Fruit fly (Drosophila melanogaster) whole organism, prepupa: ENCODE data around the gene CG13248.

ENCODE experiments used
- Blimp-1 ChIP-seq: fragments of 200-800 bp; sonication (Bioruptor generic); optimal IDR thresholded peaks from 3 replicates; lab custom pipeline; 2017; ENCODE audit warnings: missing biosample characterization, missing genetic modification characterization, mild to moderate bottlenecking, moderate library complexity, missing genetic modification reagents
- CG10631 ChIP-seq: fragments of 200-800 bp; sonication (Bioruptor generic); optimal IDR thresholded peaks from 2 replicates; lab custom pipeline; 2016; ENCODE audit warnings: missing biosample characterization, missing genetic modification characterization
- CG10669 ChIP-seq: fragments of 200-800 bp; sonication (Bioruptor generic); optimal IDR thresholded peaks from 3 replicates; lab custom pipeline; 2018; ENCODE audit warnings: missing biosample characterization, mild to moderate bottlenecking, missing genetic modification characterization, moderate library complexity
- CG11294 ChIP-seq: fragments of 200-800 bp; sonication (Bioruptor generic); IDR thresholded peaks from 2 replicates; pipeline ENCODE4 v1.3.6; 2022; ENCODE audit warnings: missing biosample characterization, missing genetic modification characterization
- CG15336 ChIP-seq: fragments of 200-800 bp; sonication (Bioruptor generic); IDR thresholded peaks from 2 replicates; pipeline ENCODE4 v1.3.6; 2022; ENCODE audit warnings: missing biosample characterization, missing genetic modification characterization
- CG1621 ChIP-seq: fragments of 200-800 bp; sonication (Bioruptor generic); optimal IDR thresholded peaks from 3 replicates; lab custom pipeline; 2018; ENCODE audit warnings: missing biosample characterization, mild to moderate bottlenecking, missing genetic modification characterization
- CG3032 ChIP-seq: fragments of 200-800 bp; optimal IDR thresholded peaks from 2 replicates; lab custom pipeline; 2019; ENCODE audit warnings: missing biosample characterization, mild to moderate bottlenecking, missing genetic modification characterization, moderate library complexity
- CG31627 ChIP-seq: fragments of 200-800 bp; sonication (Bioruptor generic); optimal IDR thresholded peaks from 3 replicates; lab custom pipeline; 2016; ENCODE audit warnings: missing biosample characterization, missing genetic modification characterization
- CG32006 ChIP-seq: fragments of 200-800 bp; sonication (Bioruptor generic); optimal IDR thresholded peaks from 3 replicates; lab custom pipeline; 2017; ENCODE audit warnings: missing biosample characterization, mild to moderate bottlenecking, missing genetic modification characterization
- CG3919 ChIP-seq: fragments of 200-800 bp; sonication (Bioruptor generic); optimal IDR thresholded peaks from 3 replicates; lab custom pipeline; 2016; ENCODE audit warnings: missing biosample characterization, missing genetic modification characterization
- CG4318 ChIP-seq: fragments of 200-800 bp; sonication (Bioruptor generic); optimal IDR thresholded peaks from 3 replicates; lab custom pipeline; 2017; ENCODE audit warnings: missing biosample characterization, mild to moderate bottlenecking, missing genetic modification characterization
- CG6163 ChIP-seq: fragments of 200-800 bp; sonication (Bioruptor generic); IDR thresholded peaks from 3 replicates; pipeline ENCODE4 v1.3.6; 2022; ENCODE audit warnings: missing biosample characterization, missing genetic modification characterization
- CG6276 ChIP-seq: fragments of 200-800 bp; sonication (Bioruptor generic); optimal IDR thresholded peaks from 2 replicates; lab custom pipeline; 2017; ENCODE audit warnings: missing biosample characterization, mild to moderate bottlenecking, missing genetic modification characterization
- CG6808 ChIP-seq: fragments of 200-800 bp; sonication (Bioruptor generic); optimal IDR thresholded peaks from 3 replicates; lab custom pipeline; 2017; ENCODE audit warnings: missing biosample characterization, missing genetic modification characterization, mild to moderate bottlenecking, moderate library complexity, missing genetic modification reagents
- CG6854 ChIP-seq: fragments of 200-800 bp; sonication (Bioruptor generic); optimal IDR thresholded peaks from 2 replicates; lab custom pipeline; 2017; ENCODE audit warnings: missing biosample characterization, mild to moderate bottlenecking, missing genetic modification characterization
- CG7368 ChIP-seq: fragments of 200-800 bp; sonication (Bioruptor generic); optimal IDR thresholded peaks from 3 replicates; lab custom pipeline; 2016; ENCODE audit warnings: missing biosample characterization, missing genetic modification characterization
- CG8319 ChIP-seq: fragments of 200-800 bp; sonication (Bioruptor generic); optimal IDR thresholded peaks from 3 replicates; lab custom pipeline; 2016; ENCODE audit warnings: missing biosample characterization, missing genetic modification characterization
- CG8632 ChIP-seq: fragments of 200-800 bp; sonication (Bioruptor generic); optimal IDR thresholded peaks from 3 replicates; lab custom pipeline; 2016; ENCODE audit warnings: missing biosample characterization, missing genetic modification characterization
- CG9139 ChIP-seq: fragments of 200-800 bp; sonication (Bioruptor generic); optimal IDR thresholded peaks from 3 replicates; lab custom pipeline; 2017; ENCODE audit warnings: missing biosample characterization, mild to moderate bottlenecking, missing genetic modification characterization
- Eip75B ChIP-seq: fragments of 200-800 bp; sonication (Bioruptor generic); optimal IDR thresholded peaks from 3 replicates; lab custom pipeline; 2016; ENCODE audit warnings: missing biosample characterization, missing genetic modification characterization
- Eip78C ChIP-seq: fragments of 200-800 bp; sonication (Bioruptor generic); peaks from one replicate; lab custom pipeline; 2016; ENCODE audit warnings: missing biosample characterization, missing genetic modification characterization
- Ets21C ChIP-seq: fragments of 200-800 bp; sonication (Bioruptor generic); optimal IDR thresholded peaks from 3 replicates; lab custom pipeline; 2016; ENCODE audit warnings: missing biosample characterization, missing genetic modification characterization
- Ets96B ChIP-seq: fragments of 200-800 bp; optimal IDR thresholded peaks from 2 replicates; lab custom pipeline; 2019; ENCODE audit warnings: missing biosample characterization, mild to moderate bottlenecking, missing genetic modification characterization, moderate library complexity
- Gug ChIP-seq: fragments of 200-800 bp; sonication (Bioruptor generic); IDR thresholded peaks from 2 replicates; pipeline ENCODE4 v1.3.6; 2022; ENCODE audit warnings: missing biosample characterization, missing genetic modification characterization
- Hr38 ChIP-seq: sonication (Bioruptor generic); optimal IDR thresholded peaks from 2 replicates; lab custom pipeline; 2016; ENCODE audit warnings: missing biosample characterization, missing genetic modification characterization
- Hr39 ChIP-seq: fragments of 200-800 bp; sonication (Bioruptor generic); optimal IDR thresholded peaks from 2 replicates; lab custom pipeline; 2016; ENCODE audit warnings: missing biosample characterization, missing genetic modification characterization
- Hr4 ChIP-seq: fragments of 200-800 bp; sonication (Bioruptor generic); optimal IDR thresholded peaks from 3 replicates; lab custom pipeline; 2016; ENCODE audit warnings: missing biosample characterization, missing genetic modification characterization
- Lpt ChIP-seq: fragments of 200-800 bp; sonication (Bioruptor generic); optimal IDR thresholded peaks from 3 replicates; lab custom pipeline; 2016; ENCODE audit warnings: missing biosample characterization, missing genetic modification characterization
- Met ChIP-seq: fragments of 200-800 bp; sonication (Bioruptor generic); optimal IDR thresholded peaks from 3 replicates; lab custom pipeline; 2016; ENCODE audit warnings: missing biosample characterization, missing genetic modification characterization
- Smox ChIP-seq: fragments of 200-800 bp; sonication (Bioruptor generic); optimal IDR thresholded peaks from 3 replicates; lab custom pipeline; 2016; ENCODE audit warnings: missing biosample characterization, missing genetic modification characterization
- Sox102F ChIP-seq: fragments of 200-800 bp; sonication (Bioruptor generic); optimal IDR thresholded peaks from 2 replicates; lab custom pipeline; 2016; ENCODE audit warnings: missing biosample characterization, mild to moderate bottlenecking, missing genetic modification characterization
- Sox14 ChIP-seq: fragments of 200-800 bp; sonication (Bioruptor generic); optimal IDR thresholded peaks from 3 replicates; lab custom pipeline; 2016; ENCODE audit warnings: missing biosample characterization, missing genetic modification characterization
- achi ChIP-seq: fragments of 200-800 bp; sonication (Bioruptor generic); optimal IDR thresholded peaks from 3 replicates; lab custom pipeline; 2016; ENCODE audit warnings: missing biosample characterization, missing genetic modification characterization
- cyc ChIP-seq: fragments of 200-800 bp; sonication (Bioruptor generic); optimal IDR thresholded peaks from 3 replicates; lab custom pipeline; 2016; ENCODE audit warnings: missing biosample characterization, missing genetic modification characterization
- dac ChIP-seq: fragments of 200-800 bp; sonication (Bioruptor generic); optimal IDR thresholded peaks from 2 replicates; lab custom pipeline; 2017; ENCODE audit warnings: missing biosample characterization, mild to moderate bottlenecking, missing genetic modification characterization
- esn ChIP-seq: fragments of 200-800 bp; sonication (Bioruptor generic); optimal IDR thresholded peaks from 2 replicates; lab custom pipeline; 2016; ENCODE audit warnings: missing biosample characterization, mild to moderate bottlenecking, missing genetic modification characterization, moderate library complexity
- fd59A ChIP-seq: fragments of 200-800 bp; sonication (Bioruptor generic); optimal IDR thresholded peaks from 2 replicates; lab custom pipeline; 2017; ENCODE audit warnings: missing biosample characterization, mild to moderate bottlenecking, missing genetic modification characterization, missing genetic modification reagents
- fkh ChIP-seq: fragments of 200-800 bp; sonication (Bioruptor generic); optimal IDR thresholded peaks from 3 replicates; lab custom pipeline; 2017; ENCODE audit warnings: missing biosample characterization, mild to moderate bottlenecking, missing genetic modification characterization, moderate library complexity
- net ChIP-seq: fragments of 200-800 bp; sonication (Bioruptor generic); optimal IDR thresholded peaks from 3 replicates; lab custom pipeline; 2016; ENCODE audit warnings: missing biosample characterization, missing genetic modification characterization
- svp ChIP-seq: fragments of 200-800 bp; sonication (Bioruptor generic); peaks from one replicate; lab custom pipeline; 2016; ENCODE audit warnings: missing biosample characterization, missing genetic modification characterization
- vri ChIP-seq: fragments of 200-800 bp; sonication (Bioruptor generic); optimal IDR thresholded peaks from 3 replicates; lab custom pipeline; 2016; ENCODE audit warnings: missing biosample characterization, mild to moderate bottlenecking, missing genetic modification characterization

The CG13248 gene

DNA sequence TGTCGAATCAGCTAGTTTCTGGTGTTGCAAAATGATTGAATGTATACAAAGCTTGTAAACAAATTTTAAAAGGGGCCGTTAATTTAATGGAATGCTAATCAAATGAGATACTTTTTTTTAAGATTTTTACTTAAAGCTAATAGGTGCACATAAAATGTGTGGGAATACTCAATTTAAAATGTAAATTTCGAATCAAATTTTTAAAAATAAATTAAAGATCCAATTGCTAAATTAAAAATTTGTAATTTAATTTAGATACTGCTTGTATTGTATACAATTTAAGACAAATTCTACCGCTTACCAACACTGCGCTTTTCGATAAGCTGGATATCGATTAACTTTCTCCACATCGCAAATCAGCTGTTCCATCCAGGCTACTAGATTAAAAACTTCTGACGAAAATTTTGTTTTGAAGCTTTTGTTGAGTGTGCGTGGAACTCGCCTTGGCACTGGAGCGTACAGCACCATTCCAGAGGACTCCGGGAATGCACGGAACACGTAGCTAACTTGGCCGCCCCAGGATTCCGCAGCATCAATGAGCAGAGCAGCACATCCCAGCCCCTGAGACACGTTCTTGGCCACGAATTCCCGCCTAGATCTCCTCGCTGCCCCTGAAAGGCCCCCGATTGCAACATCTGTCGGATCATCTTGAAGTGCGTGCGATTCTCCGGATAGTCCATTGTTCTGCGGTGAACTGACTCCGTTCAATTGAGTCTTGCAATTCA, 26.1 kb downstream of the CG13248 start, which contains the start of the genes CG5498 and fbl (continued):
- TF ChIP-seq Hr4 (GFP tag; lab: Kevin White, UChicago) (peak; percentile 70), CG9139 (GFP tag; lab: Kevin White, UChicago) (peak; percentile 24), CG10631 (GFP tag; lab: Kevin White, UChicago) (peak; percentile 80), CG3919 (GFP tag; lab: Kevin White, UChicago) (peak; percentile 68), Smox (peak; percentile 80), Gug (GFP tag; lab: Robert Waterston, UW) (0 out of 2 replicates have a peak, but pooled peaks have one; percentile 43), Ets96B (tag; lab: Kevin White, UChicago) (peak; percentile 68), CG1621 (tag; lab: Kevin White, UChicago) (no peak), Met (GFP tag; lab: Kevin White, UChicago) (peak; percentile 78), Sox14 (GFP tag; lab: Kevin White, UChicago) (peak; percentile 79), Eip78C (GFP tag; lab: Kevin White, UChicago) (peak; percentile 94), Hr38 (GFP tag; lab: Kevin White, UChicago) (no peak), Hr39 (peak; percentile 65), Ets21C (peak; percentile 64), achi (peak; percentile 77), CG8632 (GFP tag; lab: Kevin White, UChicago) (peak; percentile 70), CG6854 (no peak), CG6276 (no peak), CG10669 (GFP tag; lab: Kevin White, UChicago) (peak; percentile 61)

DNA sequence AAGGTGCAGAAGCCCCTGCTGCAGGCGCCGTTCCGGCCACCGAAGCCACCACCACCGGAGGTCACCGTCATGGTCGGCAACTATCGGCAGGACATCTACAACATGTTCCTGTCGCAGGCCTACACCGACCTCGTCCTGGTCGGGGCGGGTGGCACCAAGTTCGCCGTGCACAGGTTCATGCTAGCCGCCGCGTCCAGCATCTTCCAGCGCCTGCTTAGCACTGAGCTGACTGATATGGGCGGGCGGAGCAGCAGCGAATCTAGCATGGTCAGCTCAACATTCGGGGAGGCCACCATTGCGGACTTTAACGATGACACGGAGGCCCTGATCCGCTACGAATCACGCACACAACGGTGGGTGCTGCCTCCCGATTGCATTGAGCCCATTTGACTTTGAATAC, 30.9 kb downstream of the CG13248 start:
- TF ChIP-seq Eip75B (GFP tag; lab: Kevin White, UChicago) = no peak
- TF ChIP-seq fd59A (GFP tag; lab: Kevin White, UChicago) = no peak
- TF ChIP-seq CG11294 (GFP tag; lab: Robert Waterston, UW) = no peak
- TF ChIP-seq CG8319 = no peak
- no peak for TF ChIP-seq Sox14 (GFP tag; lab: Kevin White, UChicago)
- no peak for TF ChIP-seq Hr38 (GFP tag; lab: Kevin White, UChicago)
- TF ChIP-seq CG15336 = no peak
- TF ChIP-seq CG3032 (tag; lab: Kevin White, UChicago) = no peak
- no peak for TF ChIP-seq Smox
- TF ChIP-seq CG7368 (GFP tag; lab: Kevin White, UChicago) = no peak
- no peak for TF ChIP-seq CG8632 (GFP tag; lab: Kevin White, UChicago)
- no peak for TF ChIP-seq dac (GFP tag; lab: Kevin White, UChicago)
- TF ChIP-seq Ets96B (tag; lab: Kevin White, UChicago) = no peak
- no peak for TF ChIP-seq CG4318
- TF ChIP-seq esn (GFP tag; lab: Kevin White, UChicago) = no peak
- TF ChIP-seq CG32006 (GFP tag; lab: Kevin White, UChicago) = no peak
- no peak for TF ChIP-seq Blimp-1
- TF ChIP-seq, all 60 proteins: peak for 0

DNA sequence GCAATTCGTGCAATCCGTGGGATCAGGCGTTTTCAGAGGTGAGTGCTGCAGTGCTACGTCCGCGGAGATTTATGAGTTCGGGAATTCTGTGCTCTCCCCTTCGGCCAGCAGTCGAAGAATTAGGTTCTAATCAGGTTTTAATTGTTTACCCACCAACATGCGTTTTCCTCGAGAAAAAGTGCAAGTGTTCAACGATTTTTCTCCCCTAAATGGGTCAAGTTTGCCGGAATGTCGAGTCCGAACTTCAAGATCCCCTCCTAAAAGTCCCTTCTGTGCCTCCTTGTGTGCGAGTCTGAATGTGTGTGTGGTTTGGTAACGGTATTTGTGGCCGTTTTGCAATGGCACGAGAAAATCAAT, 33.8 kb downstream of the CG13248 start:
- TF ChIP-seq CG31627 (GFP tag; lab: Kevin White, UChicago) = no peak
- peak; percentile 72 for TF ChIP-seq Eip78C (GFP tag; lab: Kevin White, UChicago)
- TF ChIP-seq Hr38 (GFP tag; lab: Kevin White, UChicago) = no peak
- no peak for TF ChIP-seq CG3919 (GFP tag; lab: Kevin White, UChicago)
- TF ChIP-seq svp (GFP tag; lab: Kevin White, UChicago) = peak; percentile 86
- no peak for TF ChIP-seq Lpt (GFP tag; lab: Kevin White, UChicago)

DNA sequence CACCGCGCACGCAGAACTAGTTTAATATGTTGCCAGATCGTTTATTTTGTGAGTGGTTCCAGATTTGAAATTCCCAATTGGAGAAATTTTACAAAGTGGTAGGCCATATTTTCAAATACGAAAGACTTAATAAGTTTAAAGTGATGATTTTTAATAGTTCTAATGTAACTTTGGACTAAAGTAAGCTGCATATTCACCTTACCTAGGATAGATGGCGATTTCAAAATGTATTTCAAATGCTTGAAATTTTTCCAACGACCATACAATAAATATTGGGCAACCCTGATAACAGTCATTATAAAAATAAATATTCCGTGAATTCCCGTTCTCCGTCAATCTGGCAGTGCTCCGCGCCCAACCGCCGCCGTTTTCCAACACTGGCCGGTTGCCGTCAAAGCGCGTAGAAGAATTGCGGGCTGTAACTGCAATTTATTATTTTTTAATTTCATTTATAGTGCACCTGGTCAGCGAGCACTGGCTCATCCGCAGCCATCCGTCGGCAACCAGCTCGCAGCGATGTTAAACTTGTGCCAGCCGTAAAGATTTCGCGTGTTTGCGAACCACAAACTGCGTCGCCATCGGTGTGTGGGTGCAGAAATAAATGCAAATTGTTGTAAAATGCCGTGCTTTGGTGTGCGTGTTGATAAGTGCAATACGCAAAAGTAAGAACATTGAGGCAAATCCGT, 34.3 kb downstream of the CG13248 start, which contains the start of the genes Ide and RhoBTB:
Gene Ide (minus strand): TSS at position 19 of the 686 bp plus-strand sequence.
Gene RhoBTB (plus strand): TSS at position 365 of the 686 bp plus-strand sequence.
- TF ChIP-seq net (GFP tag; lab: Kevin White, UChicago) (peak; percentile 41), Hr39 (peak; percentile 93), CG4318 (peak; percentile 73), CG8319 (peak; percentile 78), CG6808 (GFP tag; lab: Kevin White, UChicago) (no peak), vri (GFP tag; lab: Kevin White, UChicago) (no peak), Met (GFP tag; lab: Kevin White, UChicago) (no peak), Sox102F (GFP tag; lab: Kevin White, UChicago) (no peak), Sox14 (GFP tag; lab: Kevin White, UChicago) (no peak), fd59A (GFP tag; lab: Kevin White, UChicago) (peak; percentile 59), Eip75B (GFP tag; lab: Kevin White, UChicago) (peak; percentile 77), Lpt (GFP tag; lab: Kevin White, UChicago) (peak; percentile 64), CG31627 (GFP tag; lab: Kevin White, UChicago) (peak; percentile 94), CG6163 (GFP tag; lab: Robert Waterston, UW) (peak; percentile 59; the same call in 1 of the 3 replicates), CG9139 (GFP tag; lab: Kevin White, UChicago) (no peak), CG7368 (GFP tag; lab: Kevin White, UChicago) (peak; percentile 55), Ets21C (peak; percentile 89), CG32006 (GFP tag; lab: Kevin White, UChicago) (peak; percentile 84), dac (GFP tag; lab: Kevin White, UChicago) (peak; percentile 51), Hr38 (GFP tag; lab: Kevin White, UChicago) (peak; percentile 28), cyc (GFP tag; lab: Kevin White, UChicago) (peak; percentile 90), esn (GFP tag; lab: Kevin White, UChicago) (peak; percentile 80), fkh (GFP tag; lab: Kevin White, UChicago) (no peak)
